Worm (Caenorhabditis elegans): Measurements from ENCODE around the gene coq-3.

coq-3 gene

DNA sequence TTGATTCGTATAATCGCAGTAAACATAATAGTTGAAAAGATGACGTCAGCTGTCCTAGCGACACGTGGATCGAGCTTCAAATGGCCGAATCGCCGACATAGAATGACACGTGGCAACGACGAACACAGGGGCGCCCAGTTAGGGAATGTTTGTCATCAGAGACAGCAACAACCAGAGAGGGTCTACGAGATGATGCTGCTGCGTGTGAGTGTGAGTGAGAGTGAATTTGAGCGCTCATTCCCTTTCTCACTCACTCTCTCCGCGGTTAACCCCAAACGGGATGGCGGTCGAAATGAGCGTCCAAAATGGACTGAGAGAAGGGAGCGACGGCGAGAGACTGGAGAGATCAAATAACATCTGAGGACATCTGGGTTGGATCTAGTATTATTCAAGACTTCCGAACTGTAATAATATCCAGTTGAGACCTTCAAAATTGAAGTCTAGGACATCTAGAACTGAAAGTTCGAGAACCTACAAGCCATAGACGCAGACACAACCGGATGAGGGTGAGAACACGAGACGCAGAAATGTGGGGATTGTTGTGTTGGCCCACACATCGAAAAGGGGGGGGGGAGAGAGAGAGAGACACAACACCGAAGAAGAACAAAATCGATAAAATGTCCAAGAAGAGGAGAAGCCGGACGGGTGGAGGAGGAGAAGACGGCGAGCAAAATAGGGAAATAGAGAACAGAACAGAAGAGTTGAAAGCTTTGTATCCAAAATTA, 2.1 kb downstream of the coq-3 start (continued):
- TF ChIP-seq ztf-26 (tag; optimal IDR thresholded peaks at IDR 0.05) (peak; percentile 43), efl-1 (GFP tag; optimal IDR thresholded peaks at IDR 0.05) (no peak), dpff-1 (tag; optimal IDR thresholded peaks at IDR 0.05) (no peak), egrh-3 (GFP tag; IDR thresholded peaks at IDR 0.05) (0 out of 2 replicates have a peak, but pooled peaks have one; percentile 10), lag-1 (GFP tag; IDR thresholded peaks at IDR 0.05) (no peak), ceh-27 (GFP tag; optimal IDR thresholded peaks at IDR 0.05) (no peak), hsf-1 (GFP tag; IDR thresholded peaks at IDR 0.05) (peak; percentile 54; the same call in 1 of the 2 replicates), hlh-26 (GFP tag; conservative IDR thresholded peaks at IDR 0.05) (no peak), lin-40 (tag; optimal IDR thresholded peaks at IDR 0.05) (peak; percentile 45), nhr-27 (tag; optimal IDR thresholded peaks at IDR 0.05) (no peak), pbrm-1 (GFP tag; IDR thresholded peaks at IDR 0.05) (0 out of 2 replicates have a peak, but pooled peaks have one; percentile 6), him-1 (tag; optimal IDR thresholded peaks at IDR 0.05) (no peak), ccch-3 (GFP tag; optimal IDR thresholded peaks at IDR 0.05) (no peak), sea-2 (GFP tag; IDR thresholded peaks at IDR 0.05) (no peak), gei-17 (GFP tag; optimal IDR thresholded peaks at IDR 0.05) (no peak), K12H6.12 (tag; optimal IDR thresholded peaks at IDR 0.05) (peak; percentile 66), let-526 (GFP tag; IDR thresholded peaks at IDR 0.05) (no peak), madf-8 (GFP tag; conservative IDR thresholded peaks at IDR 0.05) (no peak), dox-1 (GFP tag; IDR thresholded peaks at IDR 0.05) (no peak), mxl-1 (tag; optimal IDR thresholded peaks at IDR 0.05) (no peak), K11D2.4 (GFP tag; IDR thresholded peaks at IDR 0.05) (0 out of 2 replicates have a peak, but pooled peaks have one; percentile 12), zfh-2 (GFP tag; conservative IDR thresholded peaks at IDR 0.05) (peak; percentile 51; the same call in 1 of the 2 replicates), rec-8 (tag; optimal IDR thresholded peaks at IDR 0.05) (no peak), attf-3 (GFP tag; conservative IDR thresholded peaks at IDR 0.05) (0 out of 2 replicates have a peak, but pooled peaks have one; percentile 23), ztf-18 (tag; optimal IDR thresholded peaks at IDR 0.05) (peak; percentile 50), lsy-27 (tag; optimal IDR thresholded peaks at IDR 0.05; ENCODE audit: borderline replicate concordance, insufficient read depth) (no peak), T26A5.8 (tag; optimal IDR thresholded peaks at IDR 0.05) (no peak), tbx-9 (tag; optimal IDR thresholded peaks at IDR 0.05; ENCODE audit: borderline replicate concordance) (no peak), let-607 (tag; optimal IDR thresholded peaks at IDR 0.05) (peak; percentile 75 to 88), lin-26 (GFP tag; IDR thresholded peaks at IDR 0.05) (no peak), atf-7 (tag; optimal IDR thresholded peaks at IDR 0.05) (peak; percentile 17), F55B11.4 (tag; optimal IDR thresholded peaks at IDR 0.05; ENCODE audit: borderline replicate concordance, insufficient read depth) (no peak), lin-54 (GFP tag; optimal IDR thresholded peaks at IDR 0.05) (no peak), Y67H2A.10 (GFP tag; conservative IDR thresholded peaks at IDR 0.05) (no peak), F49E8.2 (tag; optimal IDR thresholded peaks at IDR 0.05; ENCODE audit: insufficient read depth) (no peak), ceh-91 (GFP tag; IDR thresholded peaks at IDR 0.05) (no peak), B0261.1 (tag; optimal IDR thresholded peaks at IDR 0.05) (no peak), ztf-22 (GFP tag; optimal IDR thresholded peaks at IDR 0.05) (no peak), snpc-4 (GFP tag; optimal IDR thresholded peaks at IDR 0.05) (peak; percentile 15), snpc-4 (tag; optimal IDR thresholded peaks at IDR 0.05) (peak in 1 of 4 experiments; percentile 3), ama-1 (optimal IDR thresholded peaks at IDR 0.05) (peak; percentile 34), ama-1 (GFP tag; optimal IDR thresholded peaks at IDR 0.05) (no peak), hrde-1 (tag; optimal IDR thresholded peaks at IDR 0.05; ENCODE audit: borderline replicate concordance) (no peak), nhr-80 (tag; optimal IDR thresholded peaks at IDR 0.05) (peak; percentile 64), attf-5 (GFP tag; optimal IDR thresholded peaks at IDR 0.05) (peak; percentile 62), lin-35 (GFP tag; optimal IDR thresholded peaks at IDR 0.05) (peak in 1 of 3 experiments; percentile 13)
